Fruit fly (Drosophila melanogaster): ENCODE results near the gene CG4995.

CG4995 gene

dm6 chr2L:10339212-10339721 is 17.0 kb downstream of the CG4995 start, which contains the start of gene SamDC (continued):
- no peak for TF ChIP-seq CG8119 (GFP tag; IDR thresholded peaks at IDR 0.05)
- TF ChIP-seq CG6276 (GFP tag; optimal IDR thresholded peaks at IDR 0.05): no peak
- TF ChIP-seq Sox15 (GFP tag; optimal IDR thresholded peaks at IDR 0.05): no peak
- TF ChIP-seq achi (GFP tag; optimal IDR thresholded peaks at IDR 0.05): peak; percentile 1
- TF ChIP-seq pdm3 (GFP tag; optimal IDR thresholded peaks at IDR 0.05): peak; percentile 39
- peak; percentile 28 for TF ChIP-seq Hr4 (GFP tag; optimal IDR thresholded peaks at IDR 0.05)
- TF ChIP-seq CG16779 (tag; optimal IDR thresholded peaks at IDR 0.05): no peak
- peak; percentile 19 for TF ChIP-seq CG6854 (GFP tag; optimal IDR thresholded peaks at IDR 0.05)
- TF ChIP-seq Hr38 (GFP tag; optimal IDR thresholded peaks at IDR 0.05): no peak
- no peak for TF ChIP-seq CG7368 (GFP tag; optimal IDR thresholded peaks at IDR 0.05)
- peak; percentile 25 for TF ChIP-seq Eip93F (GFP tag; optimal IDR thresholded peaks at IDR 0.05)
- TF ChIP-seq CG11294 (GFP tag; IDR thresholded peaks at IDR 0.05): no peak
- peak; percentile 44 for TF ChIP-seq vri (GFP tag; optimal IDR thresholded peaks at IDR 0.05)

dm6 chr2L:10339841-10340240 is 17.6 kb downstream of the CG4995 start:
- TF ChIP-seq svp (GFP tag): peak; percentile 71
- peak; percentile 24 for TF ChIP-seq Eip78C (GFP tag)
- no peak for TF ChIP-seq Eip93F (GFP tag; optimal IDR thresholded peaks at IDR 0.05)
- TF ChIP-seq fd85E (GFP tag; optimal IDR thresholded peaks at IDR 0.05): no peak
- no peak for TF ChIP-seq CG6163 (GFP tag; IDR thresholded peaks at IDR 0.05)
- TF ChIP-seq CG8119 (GFP tag; IDR thresholded peaks at IDR 0.05): no peak

dm6 chr2L:10341405-10341804 is 19.1 kb downstream of the CG4995 start, which contains the start of gene CG31715:
Gene CG31715, plus strand, starts transcription at chr2L:10341616.
- TF ChIP-seq Gug (GFP tag; IDR thresholded peaks at IDR 0.05) (no peak), CG31627 (GFP tag; optimal IDR thresholded peaks at IDR 0.05) (no peak), CG11902 (GFP tag; optimal IDR thresholded peaks at IDR 0.05) (no peak), CG16779 (tag; optimal IDR thresholded peaks at IDR 0.05) (no peak), CG32006 (GFP tag; optimal IDR thresholded peaks at IDR 0.05) (no peak), Smox (GFP tag; optimal IDR thresholded peaks at IDR 0.05) (no peak), CG3032 (tag; optimal IDR thresholded peaks at IDR 0.05) (no peak), CG34406 (GFP tag; optimal IDR thresholded peaks at IDR 0.05) (no peak), topi (GFP tag; optimal IDR thresholded peaks at IDR 0.05) (no peak), CG11294 (GFP tag; IDR thresholded peaks at IDR 0.05) (no peak), pdm3 (GFP tag; optimal IDR thresholded peaks at IDR 0.05) (peak; percentile 23), acj6 (GFP tag; optimal IDR thresholded peaks at IDR 0.05) (peak; percentile 3), ss (GFP tag; optimal IDR thresholded peaks at IDR 0.05) (no peak), OdsH (GFP tag; optimal IDR thresholded peaks at IDR 0.05) (no peak), svp (GFP tag) (peak; percentile 58), dac (GFP tag; optimal IDR thresholded peaks at IDR 0.05) (no peak), Ets21C (GFP tag; optimal IDR thresholded peaks at IDR 0.05) (no peak), salr (GFP tag; optimal IDR thresholded peaks at IDR 0.05) (no peak), fd59A (GFP tag; optimal IDR thresholded peaks at IDR 0.05) (no peak), net (GFP tag; optimal IDR thresholded peaks at IDR 0.05) (no peak), Eip93F (GFP tag; optimal IDR thresholded peaks at IDR 0.05) (peak; percentile 17), fkh (GFP tag; optimal IDR thresholded peaks at IDR 0.05) (no peak), Sox14 (GFP tag; optimal IDR thresholded peaks at IDR 0.05) (peak; percentile 3), Met (GFP tag; optimal IDR thresholded peaks at IDR 0.05) (peak; percentile 13), CG7368 (GFP tag; optimal IDR thresholded peaks at IDR 0.05) (no peak), Eip75B (GFP tag; optimal IDR thresholded peaks at IDR 0.05) (peak; percentile 38), CG10631 (GFP tag; optimal IDR thresholded peaks at IDR 0.05) (peak; percentile 10), CG9139 (GFP tag; optimal IDR thresholded peaks at IDR 0.05) (no peak), Hr4 (GFP tag; optimal IDR thresholded peaks at IDR 0.05) (peak; percentile 16), Hr39 (GFP tag; optimal IDR thresholded peaks at IDR 0.05) (no peak), Sox15 (GFP tag; optimal IDR thresholded peaks at IDR 0.05) (no peak), fd85E (GFP tag; optimal IDR thresholded peaks at IDR 0.05) (no peak), CG11762 (GFP tag; optimal IDR thresholded peaks at IDR 0.05; ENCODE audit: insufficient read depth) (no peak), cyc (GFP tag; optimal IDR thresholded peaks at IDR 0.05) (no peak), CG3919 (GFP tag; optimal IDR thresholded peaks at IDR 0.05) (no peak), Sox102F (GFP tag; optimal IDR thresholded peaks at IDR 0.05) (peak; percentile 50), CG8319 (GFP tag; optimal IDR thresholded peaks at IDR 0.05) (no peak), CG8119 (GFP tag; IDR thresholded peaks at IDR 0.05) (no peak), Hr38 (GFP tag; optimal IDR thresholded peaks at IDR 0.05) (no peak), CG10669 (GFP tag; optimal IDR thresholded peaks at IDR 0.05) (no peak), CG4318 (GFP tag; optimal IDR thresholded peaks at IDR 0.05) (no peak)

Measured in whole organism, prepupa.